Fruit fly (Drosophila melanogaster) whole organism, prepupa: Measurements from ENCODE around the gene Cdc14.

ENCODE experiments used
- CG10631 ChIP-seq: fragments of 200-800 bp; sonication (Bioruptor generic); optimal IDR thresholded peaks from 2 replicates; lab custom pipeline; 2016; ENCODE audit warnings: missing biosample characterization, missing genetic modification characterization
- CG15336 ChIP-seq: fragments of 200-800 bp; sonication (Bioruptor generic); IDR thresholded peaks from 2 replicates; pipeline ENCODE4 v1.3.6; 2022; ENCODE audit warnings: missing biosample characterization, missing genetic modification characterization
- CG1621 ChIP-seq: fragments of 200-800 bp; sonication (Bioruptor generic); optimal IDR thresholded peaks from 3 replicates; lab custom pipeline; 2018; ENCODE audit warnings: missing biosample characterization, mild to moderate bottlenecking, missing genetic modification characterization
- CG16779 ChIP-seq: fragments of 200-800 bp; sonication (Bioruptor generic); optimal IDR thresholded peaks from 3 replicates; lab custom pipeline; 2017; ENCODE audit warnings: missing biosample characterization, mild to moderate bottlenecking, missing genetic modification characterization
- CG3032 ChIP-seq: fragments of 200-800 bp; optimal IDR thresholded peaks from 2 replicates; lab custom pipeline; 2019; ENCODE audit warnings: missing biosample characterization, mild to moderate bottlenecking, missing genetic modification characterization, moderate library complexity
- CG32006 ChIP-seq: fragments of 200-800 bp; sonication (Bioruptor generic); optimal IDR thresholded peaks from 3 replicates; lab custom pipeline; 2017; ENCODE audit warnings: missing biosample characterization, mild to moderate bottlenecking, missing genetic modification characterization
- CG34406 ChIP-seq: fragments of 200-800 bp; sonication (Bioruptor generic); optimal IDR thresholded peaks from 3 replicates; lab custom pipeline; 2016; ENCODE audit warnings: missing biosample characterization, missing genetic modification characterization
- CG6163 ChIP-seq: fragments of 200-800 bp; sonication (Bioruptor generic); IDR thresholded peaks from 3 replicates; pipeline ENCODE4 v1.3.6; 2022; ENCODE audit warnings: missing biosample characterization, missing genetic modification characterization
- CG6276 ChIP-seq: fragments of 200-800 bp; sonication (Bioruptor generic); optimal IDR thresholded peaks from 2 replicates; lab custom pipeline; 2017; ENCODE audit warnings: missing biosample characterization, mild to moderate bottlenecking, missing genetic modification characterization
- CG6792 ChIP-seq: fragments of 200-800 bp; sonication (Bioruptor generic); optimal IDR thresholded peaks from 3 replicates; lab custom pipeline; 2016; ENCODE audit warnings: missing biosample characterization, missing genetic modification characterization
- CG6808 ChIP-seq: fragments of 200-800 bp; sonication (Bioruptor generic); optimal IDR thresholded peaks from 3 replicates; lab custom pipeline; 2017; ENCODE audit warnings: missing biosample characterization, missing genetic modification characterization, mild to moderate bottlenecking, moderate library complexity, missing genetic modification reagents
- CG6854 ChIP-seq: fragments of 200-800 bp; sonication (Bioruptor generic); optimal IDR thresholded peaks from 2 replicates; lab custom pipeline; 2017; ENCODE audit warnings: missing biosample characterization, mild to moderate bottlenecking, missing genetic modification characterization
- CG7368 ChIP-seq: fragments of 200-800 bp; sonication (Bioruptor generic); optimal IDR thresholded peaks from 3 replicates; lab custom pipeline; 2016; ENCODE audit warnings: missing biosample characterization, missing genetic modification characterization
- CG8119 ChIP-seq: fragments of 200-800 bp; sonication (Bioruptor generic); IDR thresholded peaks from 3 replicates; pipeline ENCODE4 v1.3.6; 2022; ENCODE audit warnings: missing biosample characterization, missing genetic modification characterization
- CG8319 ChIP-seq: fragments of 200-800 bp; sonication (Bioruptor generic); optimal IDR thresholded peaks from 3 replicates; lab custom pipeline; 2016; ENCODE audit warnings: missing biosample characterization, missing genetic modification characterization
- CG8632 ChIP-seq: fragments of 200-800 bp; sonication (Bioruptor generic); optimal IDR thresholded peaks from 3 replicates; lab custom pipeline; 2016; ENCODE audit warnings: missing biosample characterization, missing genetic modification characterization
- Eip75B ChIP-seq: fragments of 200-800 bp; sonication (Bioruptor generic); optimal IDR thresholded peaks from 3 replicates; lab custom pipeline; 2016; ENCODE audit warnings: missing biosample characterization, missing genetic modification characterization
- Eip78C ChIP-seq: fragments of 200-800 bp; sonication (Bioruptor generic); peaks from one replicate; lab custom pipeline; 2016; ENCODE audit warnings: missing biosample characterization, missing genetic modification characterization
- Eip93F ChIP-seq: fragments of 200-800 bp; sonication (Bioruptor generic); optimal IDR thresholded peaks from 2 replicates; lab custom pipeline; 2016; ENCODE audit warnings: missing biosample characterization, mild to moderate bottlenecking, missing genetic modification characterization
- Ets21C ChIP-seq: fragments of 200-800 bp; sonication (Bioruptor generic); optimal IDR thresholded peaks from 3 replicates; lab custom pipeline; 2016; ENCODE audit warnings: missing biosample characterization, missing genetic modification characterization
- Ets96B ChIP-seq: fragments of 200-800 bp; optimal IDR thresholded peaks from 2 replicates; lab custom pipeline; 2019; ENCODE audit warnings: missing biosample characterization, mild to moderate bottlenecking, missing genetic modification characterization, moderate library complexity
- Hr38 ChIP-seq: sonication (Bioruptor generic); optimal IDR thresholded peaks from 2 replicates; lab custom pipeline; 2016; ENCODE audit warnings: missing biosample characterization, missing genetic modification characterization
- Hr39 ChIP-seq: fragments of 200-800 bp; sonication (Bioruptor generic); optimal IDR thresholded peaks from 2 replicates; lab custom pipeline; 2016; ENCODE audit warnings: missing biosample characterization, missing genetic modification characterization
- Hr4 ChIP-seq: fragments of 200-800 bp; sonication (Bioruptor generic); optimal IDR thresholded peaks from 3 replicates; lab custom pipeline; 2016; ENCODE audit warnings: missing biosample characterization, missing genetic modification characterization
- Lpt ChIP-seq: fragments of 200-800 bp; sonication (Bioruptor generic); optimal IDR thresholded peaks from 3 replicates; lab custom pipeline; 2016; ENCODE audit warnings: missing biosample characterization, missing genetic modification characterization
- OdsH ChIP-seq: fragments of 200-800 bp; sonication (Bioruptor generic); optimal IDR thresholded peaks from 3 replicates; lab custom pipeline; 2016; ENCODE audit warnings: missing biosample characterization, missing genetic modification characterization
- Smox ChIP-seq: fragments of 200-800 bp; sonication (Bioruptor generic); optimal IDR thresholded peaks from 3 replicates; lab custom pipeline; 2016; ENCODE audit warnings: missing biosample characterization, missing genetic modification characterization
- Sox102F ChIP-seq: fragments of 200-800 bp; sonication (Bioruptor generic); optimal IDR thresholded peaks from 2 replicates; lab custom pipeline; 2016; ENCODE audit warnings: missing biosample characterization, mild to moderate bottlenecking, missing genetic modification characterization
- Sox14 ChIP-seq: fragments of 200-800 bp; sonication (Bioruptor generic); optimal IDR thresholded peaks from 3 replicates; lab custom pipeline; 2016; ENCODE audit warnings: missing biosample characterization, missing genetic modification characterization
- Sox15 ChIP-seq: fragments of 200-800 bp; sonication (Bioruptor generic); optimal IDR thresholded peaks from 3 replicates; lab custom pipeline; 2016; ENCODE audit warnings: missing biosample characterization, missing genetic modification characterization
- achi ChIP-seq: fragments of 200-800 bp; sonication (Bioruptor generic); optimal IDR thresholded peaks from 3 replicates; lab custom pipeline; 2016; ENCODE audit warnings: missing biosample characterization, missing genetic modification characterization
- cyc ChIP-seq: fragments of 200-800 bp; sonication (Bioruptor generic); optimal IDR thresholded peaks from 3 replicates; lab custom pipeline; 2016; ENCODE audit warnings: missing biosample characterization, missing genetic modification characterization
- dsx ChIP-seq: fragments of 200-800 bp; optimal IDR thresholded peaks from 3 replicates; lab custom pipeline; 2019; ENCODE audit warnings: missing biosample characterization, mild to moderate bottlenecking, missing genetic modification characterization, moderate library complexity; ENCODE audit not compliant: poor library complexity, severe bottlenecking
- eg ChIP-seq: fragments of 200-800 bp; sonication (Bioruptor generic); IDR thresholded peaks from 3 replicates; pipeline ENCODE4 v1.3.6; 2022; ENCODE audit warnings: missing biosample characterization, missing genetic modification characterization
- esn ChIP-seq: fragments of 200-800 bp; sonication (Bioruptor generic); optimal IDR thresholded peaks from 2 replicates; lab custom pipeline; 2016; ENCODE audit warnings: missing biosample characterization, mild to moderate bottlenecking, missing genetic modification characterization, moderate library complexity
- fkh ChIP-seq: fragments of 200-800 bp; sonication (Bioruptor generic); optimal IDR thresholded peaks from 3 replicates; lab custom pipeline; 2017; ENCODE audit warnings: missing biosample characterization, mild to moderate bottlenecking, missing genetic modification characterization, moderate library complexity
- lz ChIP-seq: fragments of 200-800 bp; sonication (Bioruptor generic); optimal IDR thresholded peaks from 3 replicates; lab custom pipeline; 2016; ENCODE audit warnings: missing biosample characterization, missing genetic modification characterization
- net ChIP-seq: fragments of 200-800 bp; sonication (Bioruptor generic); optimal IDR thresholded peaks from 3 replicates; lab custom pipeline; 2016; ENCODE audit warnings: missing biosample characterization, missing genetic modification characterization
- pdm3 ChIP-seq: fragments of 200-800 bp; sonication (Bioruptor generic); optimal IDR thresholded peaks from 3 replicates; lab custom pipeline; 2016; ENCODE audit warnings: missing biosample characterization, missing genetic modification characterization
- salr ChIP-seq, 2 experiments: fragments of 200-800 bp; sonication (Bioruptor generic); optimal IDR thresholded peaks; 3 replicates each; lab custom pipeline; 2016 to 2018; ENCODE audit warnings: missing biosample characterization in 2 of 2, missing genetic modification characterization in 2 of 2, mild to moderate bottlenecking in 1 of 2
- svp ChIP-seq: fragments of 200-800 bp; sonication (Bioruptor generic); peaks from one replicate; lab custom pipeline; 2016; ENCODE audit warnings: missing biosample characterization, missing genetic modification characterization
- topi ChIP-seq: fragments of 200-800 bp; sonication (Bioruptor generic); optimal IDR thresholded peaks from 3 replicates; lab custom pipeline; 2016; ENCODE audit warnings: missing biosample characterization, missing genetic modification characterization

Gene Cdc14

dm6 chr2L:7855108-7855507 is 44.6 kb upstream of the Cdc14 start, which contains the start of gene CG14535:
TSS of gene CG14535 (minus strand) at chr2L:7855475.
- TF ChIP-seq CG6276 (GFP tag; lab: Kevin White, UChicago) (peak; percentile 39), CG16779 (tag; lab: Kevin White, UChicago) (no peak), CG3032 (no peak), CG15336 (peak; percentile 56; the same call in 1 of the 2 replicates), eg (0 out of 3 replicates have a peak, but pooled peaks have one; percentile 30), Eip78C (GFP tag; lab: Kevin White, UChicago) (peak; percentile 11)

DNA sequence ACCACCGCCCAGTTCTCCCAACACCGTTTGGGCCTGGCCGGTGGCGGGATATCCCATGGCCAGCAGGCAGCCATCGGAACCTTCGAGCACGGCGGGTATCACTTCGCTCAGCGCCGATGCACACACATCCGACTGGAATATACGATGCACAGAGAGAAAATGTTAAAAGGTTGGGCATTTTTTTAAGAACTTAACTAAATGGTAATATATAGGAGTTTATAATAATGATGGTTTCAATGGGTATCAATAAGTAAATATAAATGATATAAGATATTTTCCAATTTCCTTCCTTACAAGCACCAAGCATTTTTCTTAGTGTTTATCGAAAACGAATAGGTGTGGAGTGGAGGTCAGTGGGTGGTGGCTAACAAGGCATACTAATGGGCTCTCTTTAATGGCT is 41.1 kb upstream of the Cdc14 start:
- TF ChIP-seq svp, result peak; percentile 38
- 0 out of 3 replicates have a peak, but pooled peaks have one; percentile 28 for TF ChIP-seq CG8119 (GFP tag; lab: Robert Waterston, UW)
- peak; percentile 5 for TF ChIP-seq Hr4 (GFP tag; lab: Kevin White, UChicago)
- TF ChIP-seq Eip78C (GFP tag; lab: Kevin White, UChicago), result peak; percentile 45
- TF ChIP-seq Ets96B, result peak; percentile 12
- TF ChIP-seq fkh (GFP tag; lab: Kevin White, UChicago), result no peak
- no peak for TF ChIP-seq OdsH
- no peak for TF ChIP-seq achi (GFP tag; lab: Kevin White, UChicago)
- peak; percentile 1 for TF ChIP-seq CG10631 (GFP tag; lab: Kevin White, UChicago)
- 0 out of 3 replicates have a peak, but pooled peaks have one; percentile 31 for TF ChIP-seq CG6163 (GFP tag; lab: Robert Waterston, UW)
- TF ChIP-seq CG32006 (GFP tag; lab: Kevin White, UChicago), result peak; percentile 19

- no peak for TF ChIP-seq Hr38 (GFP tag; lab: Kevin White, UChicago)
- TF ChIP-seq svp, result no peak
- TF ChIP-seq net (GFP tag; lab: Kevin White, UChicago), result no peak
- no peak for TF ChIP-seq Ets21C (GFP tag; lab: Kevin White, UChicago)
- no peak for TF ChIP-seq CG6808 (GFP tag; lab: Kevin White, UChicago)
- no peak for TF ChIP-seq achi (GFP tag; lab: Kevin White, UChicago)
- no peak for TF ChIP-seq fkh (GFP tag; lab: Kevin White, UChicago)
- no peak for TF ChIP-seq CG34406 (GFP tag; lab: Kevin White, UChicago)
- TF ChIP-seq topi, result no peak
- no peak for TF ChIP-seq Eip78C (GFP tag; lab: Kevin White, UChicago)
- no peak for TF ChIP-seq Sox14 (GFP tag; lab: Kevin White, UChicago)
- no peak for TF ChIP-seq Eip75B (GFP tag; lab: Kevin White, UChicago)
- TF ChIP-seq Hr39, result no peak
- TF ChIP-seq CG8319, result no peak
- no peak for TF ChIP-seq CG6163 (GFP tag; lab: Robert Waterston, UW)
- TF ChIP-seq CG8119 (GFP tag; lab: Robert Waterston, UW), result no peak
Measured at dm6 chr2L:7850406-7850805, 39.9 kb upstream of the Cdc14 start.

DNA sequence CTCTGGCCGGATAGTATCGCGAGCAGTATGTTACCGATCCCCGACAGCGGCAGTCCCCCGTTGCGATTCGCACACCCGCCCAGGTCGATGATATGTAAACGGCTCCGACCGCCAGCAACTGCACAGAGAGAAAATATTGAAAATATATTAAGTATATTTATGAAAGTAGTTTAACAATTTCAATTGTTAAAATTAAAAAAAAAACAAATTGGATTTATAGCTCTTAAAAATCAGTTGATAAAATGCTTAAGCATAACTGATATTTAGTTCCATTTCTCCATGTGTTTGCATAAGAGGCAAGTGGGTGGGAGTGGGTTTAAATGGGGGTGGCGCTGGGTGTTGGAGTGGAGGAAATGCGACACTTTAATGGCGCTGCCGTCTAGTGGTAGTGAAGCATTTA is 39.0 kb upstream of the Cdc14 start:
- TF ChIP-seq CG32006 (GFP tag; lab: Kevin White, UChicago) (peak; percentile 33), CG10631 (GFP tag; lab: Kevin White, UChicago) (peak; percentile 10), CG6163 (GFP tag; lab: Robert Waterston, UW) (peak; percentile 37; the same call in 1 of the 3 replicates), OdsH (no peak), CG8119 (GFP tag; lab: Robert Waterston, UW) (peak; percentile 35; the same call in 1 of the 3 replicates), Eip78C (GFP tag; lab: Kevin White, UChicago) (peak; percentile 58), achi (GFP tag; lab: Kevin White, UChicago) (peak; percentile 12), CG34406 (GFP tag; lab: Kevin White, UChicago) (no peak)

- no peak for TF ChIP-seq pdm3
- TF ChIP-seq CG6854 (GFP tag; lab: Kevin White, UChicago), result no peak
- no peak for TF ChIP-seq CG8632 (GFP tag; lab: Kevin White, UChicago)
- no peak for TF ChIP-seq Ets96B
- TF ChIP-seq salr (GFP tag; optimal IDR thresholded peaks at IDR 0.05; lab: Kevin White, UChicago), result no peak
- TF ChIP-seq CG6163 (GFP tag; lab: Robert Waterston, UW), result no peak
- no peak for TF ChIP-seq Eip75B (GFP tag; lab: Kevin White, UChicago)
- TF ChIP-seq CG8119 (GFP tag; lab: Robert Waterston, UW), result no peak
- peak; percentile 21 for TF ChIP-seq lz (GFP tag; lab: Kevin White, UChicago)
- TF ChIP-seq achi (GFP tag; lab: Kevin White, UChicago), result no peak
- no peak for TF ChIP-seq CG7368 (GFP tag; lab: Kevin White, UChicago)
- no peak for TF ChIP-seq Ets21C (GFP tag; lab: Kevin White, UChicago)
- no peak for TF ChIP-seq CG1621 (tag; lab: Kevin White, UChicago)
- peak; percentile 51 for TF ChIP-seq esn (GFP tag; lab: Kevin White, UChicago)
- no peak for TF ChIP-seq Eip93F (GFP tag; lab: Kevin White, UChicago)
- TF ChIP-seq svp, result peak; percentile 49
- no peak for TF ChIP-seq Sox15 (GFP tag; lab: Kevin White, UChicago)
- TF ChIP-seq Smox (GFP tag; lab: Kevin White, UChicago), result peak; percentile 31
- no peak for TF ChIP-seq Lpt
- TF ChIP-seq CG6792, result no peak
- TF ChIP-seq CG34406 (GFP tag; lab: Kevin White, UChicago), result no peak
- TF ChIP-seq dsx (GFP tag; lab: Kevin White, UChicago), result no peak
- TF ChIP-seq topi, result peak; percentile 18
- peak; percentile 52 for TF ChIP-seq Sox102F
- peak; percentile 36 for TF ChIP-seq cyc (GFP tag; lab: Kevin White, UChicago)
Measured at dm6 chr2L:7841244-7841643, 30.7 kb upstream of the Cdc14 start.
